Worm (Caenorhabditis elegans) whole organism, L1 larva: ENCODE measurements around the gene pxmp-4.
A peak's percentile ranks its signal among the peaks of the same experiment; 100 is the strongest.

Experiments used
- C34B4.2 ChIP-seq: sonication (generic microtip); optimal IDR thresholded peaks from 2 replicates; lab custom pipeline; 2017; ENCODE audit warnings: mild to moderate bottlenecking, missing genetic modification characterization, missing compliant biosample characterization
- F16B12.6 ChIP-seq: fragments of 150-350 bp; optimal IDR thresholded peaks from 2 replicates; lab custom pipeline; 2014; ENCODE audit warnings: missing biosample characterization, missing genetic modification characterization
- aha-1 ChIP-seq: fragments of 150-350 bp; optimal IDR thresholded peaks from 2 replicates; lab custom pipeline; 2014; ENCODE audit warnings: missing biosample characterization, missing genetic modification characterization
- ama-1 ChIP-seq: fragments of 150-350 bp; optimal IDR thresholded peaks from 2 replicates; lab custom pipeline; 2014
- blmp-1 ChIP-seq: fragments of 150-350 bp; optimal IDR thresholded peaks from 2 replicates; lab custom pipeline; 2014; ENCODE audit warnings: missing biosample characterization, missing genetic modification characterization
- ceh-63 ChIP-seq: fragments of 200-800 bp; sonication (Bioruptor generic); optimal IDR thresholded peaks from 2 replicates; lab custom pipeline; 2018; ENCODE audit warnings: mild to moderate bottlenecking, missing genetic modification characterization, missing compliant biosample characterization
- ceh-82 ChIP-seq, 3 experiments: fragments of 150-350 bp in 1 of 3; sonication (generic microtip) in 2 of 3; optimal IDR thresholded peaks; 2 replicates each; lab custom pipeline; 2014 to 2017; ENCODE audit warnings: missing biosample characterization in 3 of 3, missing genetic modification characterization in 3 of 3
- ceh-88 ChIP-seq: fragments of 200-800 bp; sonication (Bioruptor generic); IDR thresholded peaks from 2 replicates; pipeline ENCODE4 v1.3.6; 2022; ENCODE audit warnings: missing genetic modification characterization, missing compliant biosample characterization
- ces-1 ChIP-seq: fragments of 150-350 bp; optimal IDR thresholded peaks from 2 replicates; lab custom pipeline; 2014; ENCODE audit warnings: missing biosample characterization, missing genetic modification reagents, missing genetic modification characterization
- efl-1 ChIP-seq, 4 experiments: fragments of 150-350 bp; optimal IDR thresholded peaks in 3 of 4; peaks in 1 of 4; 1 replicate in 1 of 4; 2 replicates in 3 of 4; lab custom pipeline; 2014; ENCODE audit warnings: missing biosample characterization in 2 of 4, missing genetic modification characterization in 2 of 4, missing genetic modification reagents in 2 of 4
- efl-3 ChIP-seq: fragments of 200-800 bp; sonication (Bioruptor generic); optimal IDR thresholded peaks from 2 replicates; lab custom pipeline; 2018; ENCODE audit warnings: mild to moderate bottlenecking, missing genetic modification characterization, missing compliant biosample characterization
- egl-13 ChIP-seq: sonication (generic microtip); optimal IDR thresholded peaks from 2 replicates; lab custom pipeline; 2016; ENCODE audit warnings: missing genotype, missing genetic modification reagents, missing genetic modification characterization, missing compliant biosample characterization
- elt-3 ChIP-seq, 6 experiments: fragments of 150-350 bp in 1 of 6; sonication (generic microtip); optimal IDR thresholded peaks; 2 replicates each; lab custom pipeline; 2017 to 2018; ENCODE audit warnings: missing biosample characterization in 6 of 6, missing genetic modification characterization in 6 of 6, inconsistent platforms in 1 of 6
- ets-5 ChIP-seq: fragments of 200-800 bp; sonication (Bioruptor generic); IDR thresholded peaks from 2 replicates; pipeline ENCODE4 v1.3.6; 2022; ENCODE audit warnings: missing genetic modification characterization, missing compliant biosample characterization
- fkh-4 ChIP-seq: sonication (generic microtip); optimal IDR thresholded peaks from 2 replicates; lab custom pipeline; 2016; ENCODE audit warnings: missing compliant biosample characterization, missing genetic modification characterization, borderline replicate concordance
- lin-14 ChIP-seq: fragments of 200-800 bp; sonication (Bioruptor generic); optimal IDR thresholded peaks from 2 replicates; lab custom pipeline; 2018; ENCODE audit warnings: mild to moderate bottlenecking, missing genetic modification characterization, moderate library complexity, missing compliant biosample characterization
- lin-15B ChIP-seq: fragments of 150-350 bp; sonication (generic microtip); optimal IDR thresholded peaks from 3 replicates; lab custom pipeline; 2014; ENCODE audit warnings: missing biosample characterization, missing genetic modification characterization
- lin-35 ChIP-seq, 2 experiments: fragments of 150-350 bp; optimal IDR thresholded peaks; 2 replicates each; lab custom pipeline; 2014; ENCODE audit warnings: missing biosample characterization in 2 of 2, missing genetic modification characterization in 2 of 2, missing genetic modification reagents in 2 of 2
- lin-39 ChIP-seq: fragments of 150-350 bp; optimal IDR thresholded peaks from 2 replicates; lab custom pipeline; 2014; ENCODE audit warnings: missing biosample characterization, missing genetic modification reagents, missing genetic modification characterization
- lsy-2 ChIP-seq, 2 experiments: fragments of 150-350 bp; optimal IDR thresholded peaks; 2 replicates each; lab custom pipeline; 2014; ENCODE audit warnings: missing biosample characterization in 2 of 2, missing genetic modification characterization in 2 of 2
- mab-9 ChIP-seq: fragments of 200-800 bp; sonication (Bioruptor generic); IDR thresholded peaks from 2 replicates; pipeline ENCODE4 v1.3.6; 2022; ENCODE audit warnings: missing genetic modification reagents, missing genetic modification characterization, missing compliant biosample characterization
- mdl-1 ChIP-seq, 2 experiments: fragments of 150-350 bp; optimal IDR thresholded peaks; 2 replicates each; lab custom pipeline; 2014 to 2017; ENCODE audit warnings: missing biosample characterization in 2 of 2, missing genetic modification characterization in 2 of 2, inconsistent platforms in 1 of 2
- nhr-19 ChIP-seq: fragments of 200-800 bp; sonication (Bioruptor generic); conservative IDR thresholded peaks from 2 replicates; pipeline ENCODE4 v1.3.6; 2022; ENCODE audit warnings: missing genetic modification characterization, missing compliant biosample characterization
- nhr-20 ChIP-seq: sonication (generic microtip); optimal IDR thresholded peaks from 2 replicates; lab custom pipeline; 2016; ENCODE audit warnings: mild to moderate bottlenecking, missing genetic modification characterization, missing compliant biosample characterization
- nhr-237 ChIP-seq: fragments of 150-350 bp; optimal IDR thresholded peaks from 2 replicates; lab custom pipeline; 2014; ENCODE audit warnings: missing biosample characterization, missing genetic modification characterization
- nhr-71 ChIP-seq: sonication (generic microtip); optimal IDR thresholded peaks from 2 replicates; lab custom pipeline; 2016; ENCODE audit warnings: mild to moderate bottlenecking, missing genetic modification characterization, moderate library complexity, missing compliant biosample characterization
- nhr-76 ChIP-seq: sonication (generic microtip); optimal IDR thresholded peaks from 2 replicates; lab custom pipeline; 2017; ENCODE audit warnings: missing biosample characterization, missing genetic modification characterization
- nhr-90 ChIP-seq: sonication (generic microtip); optimal IDR thresholded peaks from 2 replicates; lab custom pipeline; 2016; ENCODE audit warnings: mild to moderate bottlenecking, missing genetic modification characterization, missing compliant biosample characterization; ENCODE audit not compliant: poor library complexity
- pag-3 ChIP-seq: sonication (generic microtip); optimal IDR thresholded peaks from 2 replicates; lab custom pipeline; 2017; ENCODE audit warnings: missing genetic modification characterization, mild to moderate bottlenecking, missing compliant biosample characterization, antibody characterized with exemption, borderline replicate concordance; ENCODE audit not compliant: insufficient read depth
- pax-3 ChIP-seq: fragments of 200-800 bp; sonication (Bioruptor generic); optimal IDR thresholded peaks from 2 replicates; lab custom pipeline; 2018; ENCODE audit warnings: mild to moderate bottlenecking, missing genetic modification characterization, moderate library complexity, missing compliant biosample characterization
- rnt-1 ChIP-seq: sonication (generic microtip); optimal IDR thresholded peaks from 2 replicates; lab custom pipeline; 2016; ENCODE audit warnings: mild to moderate bottlenecking, missing genetic modification characterization, moderate library complexity, missing compliant biosample characterization
- skn-1 ChIP-seq: fragments of 150-350 bp; optimal IDR thresholded peaks from 2 replicates; lab custom pipeline; 2014; ENCODE audit warnings: missing biosample characterization, missing genetic modification characterization
- snpc-4 ChIP-seq: fragments of 150-350 bp; optimal IDR thresholded peaks from 2 replicates; lab custom pipeline; 2014; ENCODE audit warnings: missing biosample characterization, missing genetic modification characterization
- snu-23 ChIP-seq: sonication (generic microtip); optimal IDR thresholded peaks from 2 replicates; lab custom pipeline; 2016; ENCODE audit warnings: missing genetic modification characterization, missing compliant biosample characterization
- unc-130 ChIP-seq: fragments of 150-350 bp; optimal IDR thresholded peaks from 2 replicates; lab custom pipeline; 2017; ENCODE audit warnings: missing biosample characterization, missing genetic modification characterization, inconsistent platforms
- unc-86 ChIP-seq: sonication (generic microtip); optimal IDR thresholded peaks from 2 replicates; lab custom pipeline; 2016; ENCODE audit warnings: missing genetic modification characterization, missing compliant biosample characterization
- xbp-1 ChIP-seq: sonication (generic microtip); optimal IDR thresholded peaks from 2 replicates; lab custom pipeline; 2016; ENCODE audit warnings: missing genetic modification characterization, missing compliant biosample characterization
- zip-4 ChIP-seq: fragments of 200-800 bp; sonication (Bioruptor generic); optimal IDR thresholded peaks from 2 replicates; lab custom pipeline; 2018; ENCODE audit warnings: mild to moderate bottlenecking, missing genetic modification characterization, moderate library complexity, missing compliant biosample characterization
- ztf-4 ChIP-seq: fragments of 150-350 bp; optimal IDR thresholded peaks from 2 replicates; lab custom pipeline; 2014; ENCODE audit warnings: missing biosample characterization, missing genetic modification characterization

pxmp-4 gene

DNA sequence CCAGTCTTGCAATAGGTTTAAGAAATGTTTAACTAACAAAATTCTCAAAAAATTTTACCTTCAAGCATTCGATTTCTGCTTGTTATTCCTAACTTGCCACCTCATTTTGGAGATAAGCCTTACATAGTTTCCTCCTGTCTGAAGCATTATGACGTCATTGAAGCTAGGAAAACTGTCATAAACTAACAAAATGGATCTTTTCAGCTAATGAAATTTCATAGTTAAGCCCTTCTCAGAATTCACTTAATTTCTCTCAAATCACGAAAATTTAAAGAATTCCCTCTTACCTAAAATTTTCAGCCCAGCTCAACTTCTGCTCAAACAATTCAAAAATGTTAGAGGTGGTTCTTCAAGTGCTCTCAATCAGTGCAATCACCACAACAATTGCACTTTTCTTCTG, 29.8 kb downstream of the pxmp-4 start, which contains the start of gene swt-1:
Gene swt-1, plus strand, starts transcription at position 301 of the 400 bp plus-strand sequence.
- no peak for TF ChIP-seq pag-3 (tag; lab: Kevin White, UChicago)
- TF ChIP-seq lin-35 (GFP tag; optimal IDR thresholded peaks at IDR 0.05; lab: Kevin White, UChicago): no peak
- TF ChIP-seq elt-3 (tag; optimal IDR thresholded peaks at IDR 0.05; lab: Kevin White, UChicago): no peak

DNA sequence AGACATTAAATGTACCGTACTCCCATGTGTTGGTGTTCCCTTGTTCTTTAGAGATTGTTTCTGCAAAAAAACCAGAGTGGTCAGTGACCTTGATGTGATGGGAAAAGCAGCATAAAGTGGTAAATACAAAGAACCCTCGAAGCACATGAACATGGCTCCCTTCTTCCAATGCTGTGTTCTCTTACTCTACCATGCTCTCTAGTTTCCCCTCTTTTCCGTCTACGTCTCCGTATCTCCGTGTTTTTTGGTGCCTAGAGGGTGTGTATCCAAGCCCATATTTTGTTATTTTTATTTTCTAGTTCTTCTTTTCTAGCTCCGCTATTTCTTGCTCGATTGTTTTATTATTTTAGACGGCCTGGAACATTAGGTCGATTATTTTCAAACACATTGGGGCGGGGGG, 30.4 kb downstream of the pxmp-4 start:
- TF ChIP-seq lin-35 (GFP tag; optimal IDR thresholded peaks at IDR 0.05; lab: Kevin White, UChicago) (peak in 1 of 2 experiments; percentile 14), skn-1 (tag; lab: Kevin White, UChicago) (no peak), ets-5 (GFP tag; lab: Robert Waterston, UW) (no peak), nhr-19 (GFP tag; lab: Robert Waterston, UW) (peak; percentile 37; the same call in 1 of the 2 replicates), nhr-71 (tag; lab: Kevin White, UChicago) (peak; percentile 44), snu-23 (GFP tag; lab: Kevin White, UChicago) (peak; percentile 36), efl-1 (optimal IDR thresholded peaks at IDR 0.05; lab: Kevin White, UChicago) (peak; percentile 15 to 38), efl-1 (GFP tag; optimal IDR thresholded peaks at IDR 0.05 in 1 of 2; lab: Kevin White, UChicago) (peak in 1 of 2 experiments; percentile 11), ztf-4 (tag; lab: Kevin White, UChicago) (no peak), ceh-82 (tag; optimal IDR thresholded peaks at IDR 0.05; lab: Kevin White, UChicago) (peak in 1 of 3 experiments; percentile 37), lin-14 (peak; percentile 72), rnt-1 (tag; lab: Kevin White, UChicago) (peak; percentile 46), lsy-2 (tag; optimal IDR thresholded peaks at IDR 0.05; lab: Kevin White, UChicago) (peak in 1 of 2 experiments; percentile 23), fkh-4 (tag; lab: Kevin White, UChicago) (no peak)

ce11 chrIV:305101-305500, 31.9 kb downstream of the pxmp-4 start:
- no peak for TF ChIP-seq unc-130 (tag; lab: Kevin White, UChicago)
- TF ChIP-seq nhr-76: no peak
- TF ChIP-seq snpc-4: no peak
- TF ChIP-seq C34B4.2 (tag; lab: Kevin White, UChicago): no peak
- TF ChIP-seq, all 84 proteins: peak for 0

DNA sequence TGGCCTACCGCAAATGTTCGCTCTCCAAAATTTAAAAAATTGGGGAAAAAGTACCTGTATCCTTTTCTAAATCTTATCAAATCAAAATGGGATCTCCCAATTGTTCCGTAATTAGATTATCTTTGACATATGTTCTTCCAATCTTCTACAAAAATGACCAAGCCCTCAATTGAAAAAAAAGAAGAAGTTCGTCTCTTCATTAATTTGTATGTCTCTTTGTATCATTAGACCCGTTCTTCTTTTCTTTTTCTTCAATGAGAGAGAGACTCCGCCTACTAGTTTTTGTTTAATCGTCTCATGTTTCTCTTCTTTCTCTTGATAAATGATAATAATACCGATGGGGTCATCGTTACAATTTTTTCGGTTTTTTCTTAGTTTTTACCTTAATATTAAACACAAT, 33.7 kb downstream of the pxmp-4 start:
- TF ChIP-seq blmp-1 (peak; percentile 53), rnt-1 (tag; lab: Kevin White, UChicago) (no peak), mab-9 (GFP tag; lab: Robert Waterston, UW) (no peak), pax-3 (no peak), nhr-237 (tag; lab: Kevin White, UChicago) (no peak), ceh-63 (no peak), egl-13 (tag; lab: Kevin White, UChicago) (no peak), efl-3 (GFP tag; lab: Kevin White, UChicago) (no peak), F16B12.6 (tag; lab: Kevin White, UChicago) (no peak), xbp-1 (tag; lab: Kevin White, UChicago) (no peak), ces-1 (GFP tag; lab: Kevin White, UChicago) (no peak), unc-86 (tag; lab: Kevin White, UChicago) (no peak), lin-14 (peak; percentile 27), nhr-20 (tag; lab: Kevin White, UChicago) (no peak), nhr-90 (tag; lab: Kevin White, UChicago) (no peak), lin-39 (tag; lab: Kevin White, UChicago) (no peak), mdl-1 (tag; optimal IDR thresholded peaks at IDR 0.05; lab: Kevin White, UChicago) (no peak), ama-1 (no peak), aha-1 (no peak), C34B4.2 (tag; lab: Kevin White, UChicago) (no peak), lin-15B (tag; lab: Kevin White, UChicago) (no peak), ceh-88 (no peak), unc-130 (tag; lab: Kevin White, UChicago) (no peak), zip-4 (GFP tag; lab: Kevin White, UChicago) (no peak), fkh-4 (tag; lab: Kevin White, UChicago) (no peak), elt-3 (tag; optimal IDR thresholded peaks at IDR 0.05; lab: Kevin White, UChicago) (peak in 2 of 6 experiments; percentile 0 to 55)
